Worm (Caenorhabditis elegans) whole organism, L4 larva: Measurements from ENCODE around the gene T16G12.12.

Experiments
- F10B5.3 ChIP-seq: sonication (generic microtip); optimal IDR thresholded peaks from 2 replicates; lab custom pipeline; 2016; ENCODE audit warnings: mild to moderate bottlenecking, missing genetic modification characterization, missing compliant biosample characterization
- F26F4.8 ChIP-seq: fragments of 200-800 bp; sonication (Bioruptor generic); conservative IDR thresholded peaks from 2 replicates; pipeline ENCODE4 v1.3.6; 2022; ENCODE audit warnings: missing genetic modification characterization, missing compliant biosample characterization
- F49E8.2 ChIP-seq: sonication (generic microtip); optimal IDR thresholded peaks from 2 replicates; lab custom pipeline; 2016; ENCODE audit warnings: missing compliant biosample characterization, mild to moderate bottlenecking, missing genetic modification characterization, borderline replicate concordance
- R02D3.7 ChIP-seq: fragments of 150-350 bp; sonication (generic microtip); optimal IDR thresholded peaks from 3 replicates; lab custom pipeline; 2014; ENCODE audit warnings: missing biosample characterization, missing genetic modification characterization
- T20F7.1 ChIP-seq: fragments of 200-800 bp; sonication (Bioruptor generic); optimal IDR thresholded peaks from 2 replicates; lab custom pipeline; 2018; ENCODE audit warnings: mild to moderate bottlenecking, missing genetic modification characterization, missing compliant biosample characterization
- T26A8.4 ChIP-seq: fragments of 200-800 bp; sonication (Bioruptor generic); IDR thresholded peaks from 2 replicates; pipeline ENCODE4 v1.3.6; 2022; ENCODE audit warnings: missing genetic modification characterization, missing compliant biosample characterization
- Y48G9A.11 ChIP-seq: fragments of 200-800 bp; sonication (Bioruptor generic); IDR thresholded peaks from 2 replicates; pipeline ENCODE4 v1.3.6; 2022; ENCODE audit warnings: missing genetic modification reagents, missing genetic modification characterization, missing compliant biosample characterization
- ama-1 ChIP-seq: fragments of 150-350 bp; optimal IDR thresholded peaks from 2 replicates; lab custom pipeline; 2014; ENCODE audit warnings: inconsistent platforms, mixed read lengths
- arid-1 ChIP-seq: fragments of 200-800 bp; sonication (Bioruptor generic); conservative IDR thresholded peaks from 2 replicates; pipeline ENCODE4 v1.3.6; 2022; ENCODE audit warnings: missing genetic modification reagents, missing genetic modification characterization, missing compliant biosample characterization
- ceh-28 ChIP-seq: fragments of 150-350 bp; optimal IDR thresholded peaks from 2 replicates; lab custom pipeline; 2014; ENCODE audit warnings: missing biosample characterization, missing genetic modification reagents, missing genetic modification characterization
- ceh-32 ChIP-seq: sonication (generic microtip); optimal IDR thresholded peaks from 2 replicates; lab custom pipeline; 2016; ENCODE audit warnings: mild to moderate bottlenecking, missing genetic modification characterization, missing compliant biosample characterization; ENCODE audit not compliant: poor library complexity
- ceh-62 ChIP-seq: sonication (generic microtip); optimal IDR thresholded peaks from 2 replicates; lab custom pipeline; 2017; ENCODE audit warnings: missing biosample characterization, missing genetic modification characterization
- cey-2 ChIP-seq: sonication (generic microtip); optimal IDR thresholded peaks from 3 replicates; lab custom pipeline; 2017; ENCODE audit warnings: missing genetic modification characterization, mild to moderate bottlenecking, missing compliant biosample characterization, antibody characterized with exemption, borderline replicate concordance; ENCODE audit not compliant: insufficient read depth
- ctbp-1 ChIP-seq: fragments of 200-800 bp; sonication (Bioruptor generic); IDR thresholded peaks from 2 replicates; pipeline ENCODE4 v1.3.6; 2022; ENCODE audit warnings: missing genetic modification reagents, missing genetic modification characterization, missing compliant biosample characterization
- daf-12 ChIP-seq: fragments of 150-350 bp; optimal IDR thresholded peaks from 2 replicates; lab custom pipeline; 2014; ENCODE audit warnings: missing biosample characterization, missing genetic modification reagents, missing genetic modification characterization
- dmd-9 ChIP-seq: fragments of 200-800 bp; sonication (Bioruptor generic); IDR thresholded peaks from 2 replicates; pipeline ENCODE4 v1.3.6; 2022; ENCODE audit warnings: missing genetic modification reagents, missing genetic modification characterization, missing compliant biosample characterization
- dpl-1 ChIP-seq: fragments of 150-350 bp; optimal IDR thresholded peaks from 2 replicates; lab custom pipeline; 2014; ENCODE audit warnings: missing biosample characterization, missing genetic modification reagents, missing genetic modification characterization
- dve-1 ChIP-seq: sonication (generic microtip); optimal IDR thresholded peaks from 2 replicates; lab custom pipeline; 2017; ENCODE audit warnings: antibody characterized with exemption, mild to moderate bottlenecking, missing genetic modification characterization, missing compliant biosample characterization; ENCODE audit not compliant: insufficient read depth
- egl-43 ChIP-seq: fragments of 200-800 bp; sonication (Bioruptor generic); IDR thresholded peaks from 2 replicates; pipeline ENCODE4 v1.3.6; 2022; ENCODE audit warnings: missing genetic modification reagents, missing genetic modification characterization, missing compliant biosample characterization
- fos-1 ChIP-seq: fragments of 150-350 bp; optimal IDR thresholded peaks from 2 replicates; lab custom pipeline; 2014; ENCODE audit warnings: missing biosample characterization, missing genetic modification characterization
- hlh-11 ChIP-seq: fragments of 200-800 bp; sonication (Bioruptor generic); optimal IDR thresholded peaks from 2 replicates; lab custom pipeline; 2018; ENCODE audit warnings: mild to moderate bottlenecking, missing genetic modification characterization, missing compliant biosample characterization
- hlh-30 ChIP-seq: sonication (generic microtip); optimal IDR thresholded peaks from 2 replicates; lab custom pipeline; 2017; ENCODE audit warnings: antibody characterized with exemption, mild to moderate bottlenecking, missing genetic modification characterization, missing compliant biosample characterization; ENCODE audit not compliant: insufficient read depth
- jun-1 ChIP-seq: fragments of 150-350 bp; optimal IDR thresholded peaks from 2 replicates; lab custom pipeline; 2014; ENCODE audit warnings: missing biosample characterization, missing genetic modification reagents, missing genetic modification characterization
- lim-7 ChIP-seq: fragments of 200-800 bp; sonication (Bioruptor generic); IDR thresholded peaks from 2 replicates; pipeline ENCODE4 v1.3.6; 2022; ENCODE audit warnings: missing genetic modification characterization, missing compliant biosample characterization
- lin-39 ChIP-seq: fragments of 150-350 bp; optimal IDR thresholded peaks from 2 replicates; lab custom pipeline; 2014; ENCODE audit warnings: missing biosample characterization, missing genetic modification reagents, missing genetic modification characterization
- lir-3 ChIP-seq: sonication (generic microtip); optimal IDR thresholded peaks from 2 replicates; lab custom pipeline; 2016; ENCODE audit warnings: mild to moderate bottlenecking, missing genetic modification characterization, missing compliant biosample characterization
- madf-9 ChIP-seq: fragments of 200-800 bp; sonication (Bioruptor generic); conservative IDR thresholded peaks from 2 replicates; pipeline ENCODE4 v1.3.6; 2022; ENCODE audit warnings: missing genetic modification reagents, missing genetic modification characterization, missing compliant biosample characterization
- mep-1 ChIP-seq: fragments of 150-350 bp; sonication (generic microtip); optimal IDR thresholded peaks from 3 replicates; lab custom pipeline; 2014; ENCODE audit warnings: missing biosample characterization, missing genetic modification characterization
- mes-2 ChIP-seq: sonication (generic microtip); optimal IDR thresholded peaks from 2 replicates; lab custom pipeline; 2016; ENCODE audit warnings: missing genotype, mild to moderate bottlenecking, missing genetic modification characterization, missing compliant biosample characterization; ENCODE audit not compliant: poor library complexity, severe bottlenecking
- mxl-2 ChIP-seq: fragments of 200-800 bp; sonication (Bioruptor generic); conservative IDR thresholded peaks from 2 replicates; pipeline ENCODE4 v1.3.6; 2022; ENCODE audit warnings: missing genetic modification reagents, missing genetic modification characterization, missing compliant biosample characterization
- nhr-10 ChIP-seq: fragments of 150-350 bp; optimal IDR thresholded peaks from 2 replicates; lab custom pipeline; 2014; ENCODE audit warnings: missing biosample characterization, missing genetic modification characterization
- nhr-102 ChIP-seq: sonication (generic microtip); optimal IDR thresholded peaks from 2 replicates; lab custom pipeline; 2016; ENCODE audit warnings: mild to moderate bottlenecking, missing genetic modification characterization, moderate library complexity, missing compliant biosample characterization
- nhr-237 ChIP-seq: sonication (generic microtip); optimal IDR thresholded peaks from 2 replicates; lab custom pipeline; 2017; ENCODE audit warnings: missing biosample characterization, missing genetic modification characterization
- nhr-25 ChIP-seq: sonication (generic microtip); optimal IDR thresholded peaks from 2 replicates; lab custom pipeline; 2017; ENCODE audit warnings: missing genetic modification characterization, mild to moderate bottlenecking, missing compliant biosample characterization, antibody characterized with exemption, moderate library complexity, borderline replicate concordance; ENCODE audit not compliant: insufficient read depth
- nhr-42 ChIP-seq: fragments of 200-800 bp; sonication (Bioruptor generic); IDR thresholded peaks from 2 replicates; pipeline ENCODE4 v1.3.6; 2022; ENCODE audit warnings: missing genetic modification characterization, missing compliant biosample characterization
- nhr-48 ChIP-seq: sonication (generic microtip); optimal IDR thresholded peaks from 2 replicates; lab custom pipeline; 2016; ENCODE audit warnings: mild to moderate bottlenecking, missing genetic modification characterization, missing compliant biosample characterization
- nhr-76 ChIP-seq: fragments of 150-350 bp; optimal IDR thresholded peaks from 2 replicates; lab custom pipeline; 2014; ENCODE audit warnings: missing biosample characterization, missing genetic modification characterization
- pha-4 ChIP-seq, 2 experiments: fragments of 150-350 bp in 1 of 2; fragments of 200-800 bp in 1 of 2; sonication (Bioruptor generic) in 1 of 2; IDR thresholded peaks in 1 of 2; optimal IDR thresholded peaks in 1 of 2; 2 replicates each; pipeline versions ENCODE4 v1.3.6 to Lab custom; 2014 to 2022; ENCODE audit warnings: missing genetic modification characterization in 2 of 2, missing genetic modification reagents in 2 of 2, missing biosample characterization in 1 of 2, missing compliant biosample characterization in 1 of 2
- php-3 ChIP-seq: fragments of 200-800 bp; sonication (Bioruptor generic); IDR thresholded peaks from 2 replicates; pipeline ENCODE4 v1.3.6; 2022; ENCODE audit warnings: missing genetic modification reagents, missing genetic modification characterization, missing compliant biosample characterization
- rbr-2 ChIP-seq: sonication (generic microtip); optimal IDR thresholded peaks from 2 replicates; lab custom pipeline; 2016; ENCODE audit warnings: missing genotype, missing genetic modification characterization, missing compliant biosample characterization
- saeg-2 ChIP-seq: fragments of 200-800 bp; sonication (Bioruptor generic); IDR thresholded peaks from 2 replicates; pipeline ENCODE4 v1.3.6; 2022; ENCODE audit warnings: missing genetic modification reagents, missing genetic modification characterization, missing compliant biosample characterization
- snpc-1.2 ChIP-seq: fragments of 200-800 bp; sonication (Bioruptor generic); IDR thresholded peaks from 2 replicates; pipeline ENCODE4 v1.3.6; 2022; ENCODE audit warnings: missing genetic modification reagents, missing genetic modification characterization, missing compliant biosample characterization
- snpc-4 ChIP-seq: fragments of 150-350 bp; optimal IDR thresholded peaks from 2 replicates; lab custom pipeline; 2014; ENCODE audit warnings: missing biosample characterization, missing genetic modification characterization
- spr-3 ChIP-seq: fragments of 200-800 bp; sonication (Bioruptor generic); optimal IDR thresholded peaks from 2 replicates; lab custom pipeline; 2018; ENCODE audit warnings: mild to moderate bottlenecking, missing genetic modification characterization, missing compliant biosample characterization
- tra-1 ChIP-seq: fragments of 200-800 bp; sonication (Bioruptor generic); IDR thresholded peaks from 2 replicates; pipeline ENCODE4 v1.3.6; 2022; ENCODE audit warnings: missing genetic modification reagents, missing genetic modification characterization, missing compliant biosample characterization
- unc-39 ChIP-seq: sonication (generic microtip); optimal IDR thresholded peaks from 2 replicates; lab custom pipeline; 2017; ENCODE audit warnings: missing biosample characterization, missing genetic modification characterization
- unc-62 ChIP-seq, 3 experiments: fragments of 150-350 bp in 1 of 3; sonication (generic microtip); optimal IDR thresholded peaks in 2 of 3; peaks in 1 of 3; 1 replicate in 1 of 3; 2 replicates in 2 of 3; lab custom pipeline; 2014 to 2017; ENCODE audit warnings: missing biosample characterization in 3 of 3, missing genetic modification characterization in 3 of 3, missing genetic modification reagents in 3 of 3, missing genotype in 1 of 3
- zip-11 ChIP-seq: fragments of 200-800 bp; sonication (Bioruptor generic); IDR thresholded peaks from 2 replicates; pipeline ENCODE4 v1.3.6; 2022; ENCODE audit warnings: missing genetic modification characterization, missing compliant biosample characterization
- zip-2 ChIP-seq: fragments of 150-350 bp; optimal IDR thresholded peaks from 2 replicates; lab custom pipeline; 2014; ENCODE audit warnings: missing biosample characterization, missing genetic modification characterization

Gene T16G12.12

DNA sequence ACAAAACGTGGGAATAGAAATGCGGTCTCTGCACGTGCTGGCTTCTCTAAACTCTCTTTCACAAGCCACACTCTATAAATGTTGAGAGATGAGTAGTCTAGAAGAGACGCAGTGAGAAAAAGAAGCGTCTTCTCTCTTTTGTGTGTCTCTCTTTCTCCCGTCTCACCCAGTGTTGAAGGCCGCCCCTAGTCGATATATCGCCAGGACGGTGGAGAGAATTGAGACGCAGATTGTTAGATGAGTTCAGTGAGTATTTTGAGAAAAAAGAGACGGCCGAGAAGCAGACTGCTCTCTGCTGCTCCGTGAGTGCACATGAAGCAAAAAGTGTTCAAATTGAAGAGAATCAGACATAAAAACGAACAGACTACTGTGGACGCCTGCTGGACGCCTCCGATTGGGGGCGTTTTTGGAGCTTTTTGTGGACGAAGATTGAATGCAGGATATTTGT is 43.1 kb downstream of the T16G12.12 start (continued):
- TF ChIP-seq rbr-2 (tag; lab: Kevin White, UChicago) (peak; percentile 89), ctbp-1 (GFP tag; lab: Robert Waterston, UW) (peak; percentile 85), F49E8.2 (no peak), dpl-1 (GFP tag; lab: Kevin White, UChicago) (peak; percentile 62), jun-1 (tag; lab: Kevin White, UChicago) (peak; percentile 76), spr-3 (GFP tag; lab: Kevin White, UChicago) (peak; percentile 22), nhr-102 (peak; percentile 79), dmd-9 (GFP tag; lab: Robert Waterston, UW) (no peak), zip-11 (GFP tag; lab: Robert Waterston, UW) (no peak), T26A8.4 (GFP tag; lab: Robert Waterston, UW) (peak; percentile 91), nhr-48 (peak; percentile 94), ceh-32 (no peak), zip-2 (no peak), ceh-28 (peak; percentile 74), lir-3 (no peak), cey-2 (tag; lab: Kevin White, UChicago) (peak; percentile 34), R02D3.7 (no peak), daf-12 (tag; lab: Kevin White, UChicago) (no peak), tra-1 (GFP tag; lab: Robert Waterston, UW) (peak; percentile 84), fos-1 (tag; lab: Kevin White, UChicago) (no peak), unc-39 (tag; lab: Kevin White, UChicago) (no peak), unc-62 (GFP tag; optimal IDR thresholded peaks at IDR 0.05 in 1 of 2; lab: Kevin White, UChicago) (peak in 1 of 2 experiments; percentile 99), unc-62 (tag; optimal IDR thresholded peaks at IDR 0.05; lab: Kevin White, UChicago) (no peak), F26F4.8 (GFP tag; lab: Robert Waterston, UW) (no peak), nhr-25 (tag; lab: Kevin White, UChicago) (peak; percentile 67), pha-4 (GFP tag; IDR thresholded peaks at IDR 0.05; lab: Robert Waterston, UW) (peak; percentile 67), pha-4 (tag; optimal IDR thresholded peaks at IDR 0.05; lab: Kevin White, UChicago) (peak; percentile 85), F10B5.3 (tag; lab: Kevin White, UChicago) (peak; percentile 43), snpc-1.2 (GFP tag; lab: Robert Waterston, UW) (no peak), madf-9 (GFP tag; lab: Robert Waterston, UW) (no peak), mep-1 (tag; lab: Kevin White, UChicago) (peak; percentile 91), hlh-11 (peak; percentile 98), arid-1 (GFP tag; lab: Robert Waterston, UW) (peak; percentile 65), ama-1 (lab: Kevin White, UChicago) (no peak), nhr-76 (no peak), mxl-2 (GFP tag; lab: Robert Waterston, UW) (0 out of 2 replicates have a peak, but pooled peaks have one; percentile 4), egl-43 (GFP tag; lab: Robert Waterston, UW) (peak; percentile 80), nhr-42 (GFP tag; lab: Robert Waterston, UW) (peak; percentile 45; the same call in 1 of the 2 replicates), Y48G9A.11 (no peak), dve-1 (tag; lab: Kevin White, UChicago) (peak; percentile 96), hlh-30 (peak; percentile 95), lim-7 (GFP tag; lab: Robert Waterston, UW) (no peak), nhr-10 (tag; lab: Kevin White, UChicago) (peak; percentile 33), lin-39 (no peak), php-3 (peak; percentile 79), mes-2 (peak; percentile 34), nhr-237 (tag; lab: Kevin White, UChicago) (no peak), T20F7.1 (GFP tag; lab: Kevin White, UChicago) (peak; percentile 66), saeg-2 (peak; percentile 50; the same call in 1 of the 2 replicates), snpc-4 (no peak), ceh-62 (tag; lab: Kevin White, UChicago) (no peak)
